Worm (Caenorhabditis elegans) whole organism, young adult: ENCODE measurements around the gene rbm-25.

Experiments
- F23B12.7 ChIP-seq: sonication (generic microtip); optimal IDR thresholded peaks from 2 replicates; lab custom pipeline; 2017; ENCODE audit warnings: missing genetic modification characterization, mild to moderate bottlenecking, missing compliant biosample characterization, antibody characterized with exemption, moderate library complexity; ENCODE audit not compliant: insufficient read depth
- F39B2.1 ChIP-seq: fragments of 200-800 bp; sonication (Bioruptor generic); IDR thresholded peaks from 2 replicates; pipeline ENCODE4 v1.3.6; 2022; ENCODE audit warnings: missing genetic modification reagents, missing genetic modification characterization, missing compliant biosample characterization
- ama-1 ChIP-seq, 3 experiments: fragments of 150-350 bp in 1 of 3; sonication (generic microtip) in 2 of 3; optimal IDR thresholded peaks; 2 replicates each; lab custom pipeline; 2014 to 2018; ENCODE audit warnings: missing biosample characterization in 2 of 3, missing genetic modification characterization in 2 of 3, missing genetic modification reagents in 2 of 3
- die-1 ChIP-seq: sonication (generic microtip); optimal IDR thresholded peaks from 2 replicates; lab custom pipeline; 2016; ENCODE audit warnings: missing genotype, mild to moderate bottlenecking, missing genetic modification characterization, missing compliant biosample characterization
- dpff-1 ChIP-seq: sonication (generic microtip); optimal IDR thresholded peaks from 2 replicates; lab custom pipeline; 2017; ENCODE audit warnings: mild to moderate bottlenecking, missing genetic modification characterization, missing compliant biosample characterization
- dpl-1 ChIP-seq: fragments of 150-350 bp; optimal IDR thresholded peaks from 2 replicates; lab custom pipeline; 2014; ENCODE audit warnings: missing biosample characterization, missing genetic modification reagents, missing genetic modification characterization
- ekl-4 ChIP-seq: fragments of 200-800 bp; sonication (Bioruptor generic); IDR thresholded peaks from 2 replicates; pipeline ENCODE4 v1.3.6; 2022; ENCODE audit warnings: missing genetic modification reagents, missing genetic modification characterization, missing compliant biosample characterization
- lin-35 ChIP-seq, 3 experiments: fragments of 150-350 bp in 2 of 3; sonication (generic microtip) in 1 of 3; optimal IDR thresholded peaks; 2 replicates each; lab custom pipeline; 2014 to 2018; ENCODE audit warnings: missing biosample characterization in 3 of 3, missing genetic modification characterization in 3 of 3, missing genetic modification reagents in 3 of 3
- nfya-1 ChIP-seq: sonication (generic microtip); optimal IDR thresholded peaks from 2 replicates; lab custom pipeline; 2017; ENCODE audit warnings: antibody characterized with exemption, missing compliant biosample characterization, missing genetic modification characterization, borderline replicate concordance; ENCODE audit not compliant: insufficient read depth
- tbp1 ChIP-seq: fragments of 200-800 bp; sonication (Bioruptor generic); optimal IDR thresholded peaks from 2 replicates; lab custom pipeline; 2018; ENCODE audit warnings: mild to moderate bottlenecking, missing genetic modification characterization, missing compliant biosample characterization
- unc-62 ChIP-seq: fragments of 150-350 bp; optimal IDR thresholded peaks from 2 replicates; lab custom pipeline; 2014; ENCODE audit warnings: missing biosample characterization, missing genetic modification reagents, missing genetic modification characterization

ce11 chrV:12533635-12534150, 35.7 kb downstream of the rbm-25 start:
- TF ChIP-seq ama-1 (optimal IDR thresholded peaks at IDR 0.05; lab: Kevin White, UChicago) (no peak), ama-1 (GFP tag; optimal IDR thresholded peaks at IDR 0.05; lab: Kevin White, UChicago) (no peak), unc-62 (GFP tag; lab: Kevin White, UChicago) (no peak), F39B2.1 (GFP tag; lab: Robert Waterston, UW) (no peak), dpl-1 (GFP tag; lab: Kevin White, UChicago) (no peak), dpff-1 (tag; lab: Kevin White, UChicago) (no peak), die-1 (tag; lab: Kevin White, UChicago) (no peak), lin-35 (GFP tag; optimal IDR thresholded peaks at IDR 0.05; lab: Kevin White, UChicago) (no peak), F23B12.7 (tag; lab: Kevin White, UChicago) (no peak), ekl-4 (GFP tag; lab: Robert Waterston, UW) (no peak), tbp1 (GFP tag; lab: Kevin White, UChicago) (no peak), nfya-1 (tag; lab: Kevin White, UChicago) (no peak)
